Worm (Caenorhabditis elegans) whole organism, L2 larva: ENCODE measurements around the gene exos-1.

Experiments
- ceh-16 ChIP-seq: fragments of 150-350 bp; optimal IDR thresholded peaks from 2 replicates; lab custom pipeline; 2014; ENCODE audit warnings: missing biosample characterization, missing genetic modification characterization
- elt-3 ChIP-seq: sonication (generic microtip); optimal IDR thresholded peaks from 2 replicates; lab custom pipeline; 2017; ENCODE audit warnings: missing biosample characterization, missing genetic modification characterization
- nhr-11 ChIP-seq: fragments of 150-350 bp; optimal IDR thresholded peaks from 2 replicates; lab custom pipeline; 2014; ENCODE audit warnings: missing biosample characterization, missing genetic modification characterization
- nhr-21 ChIP-seq: fragments of 150-350 bp; optimal IDR thresholded peaks from 2 replicates; lab custom pipeline; 2014; ENCODE audit warnings: missing biosample characterization, missing genetic modification characterization
- unc-62 ChIP-seq: fragments of 150-350 bp; optimal IDR thresholded peaks from 2 replicates; lab custom pipeline; 2014; ENCODE audit warnings: missing biosample characterization, missing genetic modification reagents, missing genetic modification characterization
- zag-1 ChIP-seq: fragments of 150-350 bp; optimal IDR thresholded peaks from 2 replicates; lab custom pipeline; 2014; ENCODE audit warnings: missing biosample characterization, missing genetic modification characterization

DNA sequence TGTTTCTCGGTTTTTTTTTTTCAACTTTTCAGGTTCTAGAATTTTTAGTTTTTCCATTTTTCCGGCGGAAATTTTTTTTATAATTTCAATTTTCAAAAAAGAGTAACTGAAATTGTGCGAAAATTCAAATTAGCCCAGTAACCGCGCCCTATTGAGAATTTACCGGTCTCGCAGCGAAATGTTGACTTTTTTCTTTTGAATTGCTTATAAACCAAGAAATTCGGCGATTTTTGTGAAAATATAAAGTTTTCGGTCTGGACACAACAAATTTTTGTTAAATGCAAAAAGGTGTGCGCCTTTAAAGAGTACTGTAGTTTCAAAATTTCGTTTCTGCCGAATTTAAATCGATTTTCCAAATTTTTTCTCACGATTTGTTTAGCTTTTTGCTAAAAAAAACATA is 1.8 kb downstream of the exos-1 start:
- TF ChIP-seq elt-3 (tag; lab: Kevin White, UChicago) (no peak), nhr-11 (tag; lab: Kevin White, UChicago) (no peak), zag-1 (tag; lab: Kevin White, UChicago) (no peak), ceh-16 (no peak), unc-62 (GFP tag; lab: Kevin White, UChicago) (no peak), nhr-21 (no peak)
